Fruit fly (Drosophila melanogaster) S2 (cell line): ENCODE data around the gene mRpL35.

ENCODE experiments used
- CG8478 ChIP-seq: fragments of >200 bp; optimal IDR thresholded peaks from 2 replicates; lab custom pipeline; 2018
- CTCF ChIP-seq, 2 experiments: fragments of >200 bp; optimal IDR thresholded peaks; 2 replicates each; lab custom pipeline; 2018

- TF ChIP-seq CG8478, result no peak
- no peak for TF ChIP-seq CTCF (optimal IDR thresholded peaks at IDR 0.05; lab: Kevin White, UChicago)
Observed at dm6 chr3R:22023041-22023626, at the start of gene mRpL35, which contains the start of gene Mitofilin.
